Worm (Caenorhabditis elegans): Measurements from ENCODE around the gene K07H8.11.

K07H8.11 gene

DNA sequence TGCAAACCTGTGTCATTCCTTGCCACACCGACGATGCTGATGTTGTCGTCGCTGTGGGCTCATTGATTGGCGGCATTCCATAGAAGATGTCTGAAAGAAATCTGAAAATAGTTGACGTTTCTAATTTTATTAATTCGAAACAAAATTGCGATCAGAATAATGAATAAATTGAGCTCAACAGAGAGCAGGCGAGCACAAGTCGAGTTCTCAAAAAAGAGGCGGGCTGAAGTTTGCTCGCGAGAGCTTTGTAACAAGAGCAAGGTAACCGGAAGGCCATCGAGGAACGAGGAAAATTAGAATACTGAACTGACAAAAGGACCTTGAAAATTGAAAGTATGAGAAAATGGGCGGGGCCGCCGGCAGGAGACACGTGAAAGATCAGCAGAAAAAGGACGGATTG lies 38.6 kb downstream of the K07H8.11 start, which contains the start of gene nhr-66:
Gene nhr-66, minus strand, starts transcription at position 101 of the 400 bp plus-strand sequence.
- no peak for TF ChIP-seq sem-2 (GFP tag; optimal IDR thresholded peaks at IDR 0.05)
- no peak for TF ChIP-seq elt-3 (tag; optimal IDR thresholded peaks at IDR 0.05)
- no peak for TF ChIP-seq flh-1 (GFP tag; optimal IDR thresholded peaks at IDR 0.05)
- no peak for TF ChIP-seq ham-2 (GFP tag; optimal IDR thresholded peaks at IDR 0.05)
- no peak for TF ChIP-seq unc-39 (tag; optimal IDR thresholded peaks at IDR 0.05)
- TF ChIP-seq nhr-237 (tag; optimal IDR thresholded peaks at IDR 0.05), result no peak
- no peak for TF ChIP-seq cnd-1 (tag; optimal IDR thresholded peaks at IDR 0.05)
- TF ChIP-seq unc-120 (tag; optimal IDR thresholded peaks at IDR 0.05; ENCODE audit: poor library complexity, severe bottlenecking), result no peak

DNA sequence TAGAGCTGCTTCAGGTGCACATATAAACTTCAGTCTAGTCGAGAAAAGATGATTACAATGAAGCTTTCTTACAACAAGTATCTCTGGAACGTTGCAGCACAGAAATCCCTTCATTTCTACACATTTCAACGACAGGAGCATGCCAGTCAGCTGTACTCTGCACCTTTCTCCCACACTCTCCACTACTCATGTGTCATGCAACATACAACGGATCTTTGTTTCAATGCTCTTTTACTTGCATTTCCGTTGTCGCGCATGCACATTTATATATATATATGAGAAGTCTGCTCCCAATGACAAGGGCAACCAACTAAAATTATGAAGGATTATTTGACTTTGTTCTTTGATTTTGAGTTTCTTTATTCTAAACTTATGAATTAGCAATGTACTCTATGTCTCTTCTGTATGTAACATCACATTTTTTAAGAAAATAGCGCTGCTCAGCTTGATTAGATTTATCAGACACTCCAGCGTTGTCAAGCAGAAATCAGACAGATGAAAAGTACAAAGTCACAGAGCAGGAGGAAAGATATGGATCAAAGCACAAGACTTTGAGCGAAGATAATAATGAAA lies 39.9 kb downstream of the K07H8.11 start:
- peak; percentile 31 for TF ChIP-seq hlh-1 (tag; optimal IDR thresholded peaks at IDR 0.05)
- TF ChIP-seq blmp-1 (tag; optimal IDR thresholded peaks at IDR 0.05), result no peak
- no peak for TF ChIP-seq lsy-2 (tag; optimal IDR thresholded peaks at IDR 0.05)

DNA sequence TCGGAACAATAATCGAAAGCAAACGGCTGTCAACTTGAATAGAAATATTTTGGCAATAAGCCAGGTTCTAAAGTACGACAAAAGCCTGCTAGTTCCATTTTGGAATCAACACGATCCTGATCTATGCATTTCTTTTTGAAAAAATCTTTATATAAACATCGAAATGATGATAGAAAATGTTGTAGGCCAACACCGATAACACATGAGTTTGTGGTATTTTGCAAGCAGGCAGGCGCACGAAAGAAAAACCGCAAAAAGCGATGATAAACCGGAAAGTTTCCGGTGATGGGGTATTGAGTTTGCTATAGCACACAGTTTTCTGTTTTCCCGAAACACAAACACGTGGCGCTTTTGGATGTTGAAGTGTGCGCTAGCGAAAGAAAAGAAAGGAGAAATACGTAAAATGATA lies 41.0 kb downstream of the K07H8.11 start:
- TF ChIP-seq mls-2 (tag; optimal IDR thresholded peaks at IDR 0.05) (no peak), lin-32 (GFP tag; optimal IDR thresholded peaks at IDR 0.05) (no peak), ztf-11 (tag; optimal IDR thresholded peaks at IDR 0.05) (no peak), nhr-237 (tag; optimal IDR thresholded peaks at IDR 0.05) (no peak), unc-120 (tag; optimal IDR thresholded peaks at IDR 0.05; ENCODE audit: poor library complexity, severe bottlenecking) (no peak), lsy-2 (tag; optimal IDR thresholded peaks at IDR 0.05) (no peak), drap-1 (GFP tag; optimal IDR thresholded peaks at IDR 0.05) (no peak), sem-2 (GFP tag; optimal IDR thresholded peaks at IDR 0.05) (no peak), nhr-2 (tag; optimal IDR thresholded peaks at IDR 0.05) (no peak), cnd-1 (tag; optimal IDR thresholded peaks at IDR 0.05) (no peak), snpc-4 (tag; optimal IDR thresholded peaks at IDR 0.05) (no peak), tbx-8 (GFP tag; optimal IDR thresholded peaks at IDR 0.05) (no peak), M03D4.4 (tag; optimal IDR thresholded peaks at IDR 0.05) (no peak), ham-2 (GFP tag; optimal IDR thresholded peaks at IDR 0.05) (no peak)

DNA sequence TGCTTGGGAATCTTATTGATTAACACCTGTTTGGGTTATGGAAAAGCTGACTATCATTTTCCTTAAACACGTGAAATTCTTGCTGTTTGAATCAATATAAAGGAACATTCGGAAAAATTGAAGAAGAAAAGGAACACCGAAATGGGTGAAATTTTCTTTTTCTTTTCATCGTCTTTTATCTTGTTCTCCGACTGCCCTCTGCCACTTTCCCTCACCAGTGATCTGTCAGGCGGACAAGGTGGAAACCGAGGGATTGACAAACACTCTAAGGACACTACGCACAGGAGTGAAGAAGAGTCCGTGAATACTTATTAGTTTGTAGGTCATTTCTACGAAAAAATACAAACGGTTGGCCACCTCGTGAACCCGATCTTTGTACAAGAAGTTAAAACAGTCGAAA lies 41.9 kb downstream of the K07H8.11 start:
- no peak for TF ChIP-seq mls-2 (tag; optimal IDR thresholded peaks at IDR 0.05)
- TF ChIP-seq nhr-237 (tag; optimal IDR thresholded peaks at IDR 0.05), result no peak
- TF ChIP-seq unc-62 (GFP tag; optimal IDR thresholded peaks at IDR 0.05), result no peak
- TF ChIP-seq blmp-1 (tag; optimal IDR thresholded peaks at IDR 0.05), result peak; percentile 36
- no peak for TF ChIP-seq sptf-1 (tag; optimal IDR thresholded peaks at IDR 0.05)
- TF ChIP-seq mep-1 (tag; optimal IDR thresholded peaks at IDR 0.05), result no peak
- no peak for TF ChIP-seq ceh-39 (tag; optimal IDR thresholded peaks at IDR 0.05)
- no peak for TF ChIP-seq unc-39 (tag; optimal IDR thresholded peaks at IDR 0.05)

DNA sequence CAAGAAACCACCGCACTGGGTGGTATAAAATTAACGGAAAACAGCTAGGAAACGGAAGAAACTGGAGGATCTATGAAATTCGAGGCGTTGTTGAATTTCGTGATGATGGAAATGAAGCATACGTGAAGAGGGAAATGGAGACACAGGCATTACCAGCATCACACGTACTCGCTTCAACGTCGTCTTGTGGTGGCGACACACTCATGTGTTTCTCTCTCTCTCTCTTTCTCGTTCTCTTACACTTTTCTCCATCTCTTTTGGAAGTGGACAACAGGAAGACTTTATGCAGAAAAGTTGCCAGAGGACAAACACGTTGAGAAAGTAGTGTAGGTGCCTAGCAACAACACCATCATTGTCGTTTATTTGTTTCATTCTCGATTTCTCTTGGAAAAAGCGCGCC lies 42.7 kb downstream of the K07H8.11 start:
- no peak for TF ChIP-seq ham-2 (GFP tag; optimal IDR thresholded peaks at IDR 0.05)
- peak; percentile 23 for TF ChIP-seq ces-1 (GFP tag; optimal IDR thresholded peaks at IDR 0.05)
- no peak for TF ChIP-seq ceh-83 (GFP tag; optimal IDR thresholded peaks at IDR 0.05)

DNA sequence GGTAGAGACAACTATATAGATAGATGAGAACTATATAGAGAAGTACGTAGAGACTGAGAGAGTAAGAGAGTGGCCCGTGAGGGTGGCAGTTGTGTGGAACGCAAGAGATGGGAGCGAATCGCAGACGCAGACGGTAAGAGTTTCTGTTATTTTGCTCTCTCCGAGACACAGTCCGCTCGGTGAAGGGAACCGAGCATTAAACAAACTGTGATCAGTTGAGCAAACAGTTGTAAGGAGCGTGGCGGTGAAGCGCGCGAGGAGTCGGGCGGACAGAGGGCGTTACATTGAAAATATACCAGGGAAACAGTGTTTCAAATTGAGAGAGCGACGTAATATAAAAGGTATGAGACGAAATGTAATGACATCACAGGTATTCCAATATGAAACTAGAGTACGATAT lies 45.6 kb downstream of the K07H8.11 start:
- no peak for TF ChIP-seq drap-1 (GFP tag; optimal IDR thresholded peaks at IDR 0.05)
- peak; percentile 39 for TF ChIP-seq ham-2 (GFP tag; optimal IDR thresholded peaks at IDR 0.05)
- TF ChIP-seq hlh-1 (tag; optimal IDR thresholded peaks at IDR 0.05), result peak; percentile 63
- peak; percentile 41 for TF ChIP-seq pha-4 (tag; optimal IDR thresholded peaks at IDR 0.05)
- TF ChIP-seq unc-62 (GFP tag; optimal IDR thresholded peaks at IDR 0.05), result peak; percentile 14
- TF ChIP-seq unc-120 (tag; optimal IDR thresholded peaks at IDR 0.05; ENCODE audit: poor library complexity, severe bottlenecking), result peak; percentile 65

DNA sequence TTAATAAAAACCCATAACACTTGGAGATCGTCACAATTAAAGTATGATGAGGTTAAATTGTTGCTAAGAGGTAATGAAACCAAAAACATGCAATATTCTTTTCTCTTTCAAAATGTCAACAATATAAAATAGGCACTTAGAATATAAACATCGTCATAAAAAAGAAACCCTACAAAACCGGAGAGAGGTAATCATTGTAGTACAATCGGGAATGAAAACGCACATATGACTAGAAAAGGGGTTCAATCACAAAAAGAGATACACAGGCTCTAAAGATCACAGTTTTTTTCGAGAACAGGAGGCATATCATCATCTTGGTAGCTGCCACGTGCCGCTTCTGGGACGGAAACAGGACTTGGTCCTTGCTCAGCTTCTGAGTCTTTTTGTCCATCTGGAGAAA lies 48.7 kb downstream of the K07H8.11 start:
- TF ChIP-seq nhr-28 (tag; optimal IDR thresholded peaks at IDR 0.05) (no peak), nhr-76 (tag; optimal IDR thresholded peaks at IDR 0.05) (no peak), lsy-2 (tag; optimal IDR thresholded peaks at IDR 0.05) (no peak), ceh-39 (tag; optimal IDR thresholded peaks at IDR 0.05) (no peak), nhr-237 (tag; optimal IDR thresholded peaks at IDR 0.05) (no peak), sem-2 (GFP tag; optimal IDR thresholded peaks at IDR 0.05) (no peak), pha-4 (tag; optimal IDR thresholded peaks at IDR 0.05) (no peak), nhr-12 (tag; optimal IDR thresholded peaks at IDR 0.05) (no peak), unc-62 (GFP tag; optimal IDR thresholded peaks at IDR 0.05) (no peak), flh-1 (GFP tag; optimal IDR thresholded peaks at IDR 0.05) (no peak)
